Worm (Caenorhabditis elegans) whole organism, mixed stage, embryonic: Measurements from ENCODE around the gene C54E10.3.

Experiments used
- M03D4.4 ChIP-seq: sonication (generic microtip); optimal IDR thresholded peaks from 2 replicates; lab custom pipeline; 2017; ENCODE audit warnings: mild to moderate bottlenecking, missing genetic modification characterization, missing compliant biosample characterization
- blmp-1 ChIP-seq: fragments of 150-350 bp; optimal IDR thresholded peaks from 2 replicates; lab custom pipeline; 2014; ENCODE audit warnings: missing biosample characterization, missing genetic modification characterization
- ceh-39 ChIP-seq: fragments of 150-350 bp; optimal IDR thresholded peaks from 2 replicates; lab custom pipeline; 2014; ENCODE audit warnings: missing biosample characterization, missing genetic modification characterization
- ceh-43 ChIP-seq: fragments of 200-800 bp; sonication (Bioruptor generic); optimal IDR thresholded peaks from 2 replicates; lab custom pipeline; 2018; ENCODE audit warnings: mild to moderate bottlenecking, missing genetic modification characterization, moderate library complexity, missing compliant biosample characterization
- ceh-83 ChIP-seq: fragments of 200-800 bp; sonication (Bioruptor generic); optimal IDR thresholded peaks from 2 replicates; lab custom pipeline; 2018; ENCODE audit warnings: mild to moderate bottlenecking, missing genetic modification characterization, missing compliant biosample characterization
- ces-1 ChIP-seq: fragments of 150-350 bp; optimal IDR thresholded peaks from 2 replicates; lab custom pipeline; 2014; ENCODE audit warnings: missing biosample characterization, missing genetic modification reagents, missing genetic modification characterization
- cnd-1 ChIP-seq: fragments of 200-800 bp; sonication (Bioruptor generic); optimal IDR thresholded peaks from 2 replicates; lab custom pipeline; 2018; ENCODE audit warnings: mild to moderate bottlenecking, missing genetic modification characterization, missing compliant biosample characterization
- drap-1 ChIP-seq: fragments of 200-800 bp; sonication (Bioruptor generic); optimal IDR thresholded peaks from 3 replicates; lab custom pipeline; 2018; ENCODE audit warnings: mild to moderate bottlenecking, missing genetic modification characterization, missing compliant biosample characterization
- elt-1 ChIP-seq: sonication (generic microtip); optimal IDR thresholded peaks from 2 replicates; lab custom pipeline; 2017; ENCODE audit warnings: missing genetic modification characterization, mild to moderate bottlenecking, missing compliant biosample characterization, antibody characterized with exemption, moderate library complexity, borderline replicate concordance; ENCODE audit not compliant: insufficient read depth
- elt-3 ChIP-seq: fragments of 150-350 bp; optimal IDR thresholded peaks from 2 replicates; lab custom pipeline; 2014; ENCODE audit warnings: missing biosample characterization, missing genetic modification characterization
- flh-1 ChIP-seq: fragments of 200-800 bp; sonication (Bioruptor generic); optimal IDR thresholded peaks from 2 replicates; lab custom pipeline; 2018; ENCODE audit warnings: mild to moderate bottlenecking, missing genetic modification characterization, moderate library complexity, missing compliant biosample characterization
- hlh-1 ChIP-seq: fragments of 150-350 bp; optimal IDR thresholded peaks from 2 replicates; lab custom pipeline; 2014; ENCODE audit warnings: missing biosample characterization, missing genetic modification reagents, missing genetic modification characterization
- lin-32 ChIP-seq: fragments of 200-800 bp; sonication (Bioruptor generic); optimal IDR thresholded peaks from 2 replicates; lab custom pipeline; 2018; ENCODE audit warnings: mild to moderate bottlenecking, missing genetic modification characterization, missing compliant biosample characterization
- lsy-2 ChIP-seq: fragments of 150-350 bp; optimal IDR thresholded peaks from 2 replicates; lab custom pipeline; 2014; ENCODE audit warnings: missing biosample characterization, missing genetic modification characterization
- mab-5 ChIP-seq: fragments of 150-350 bp; optimal IDR thresholded peaks from 2 replicates; lab custom pipeline; 2014; ENCODE audit warnings: missing biosample characterization, missing genetic modification characterization
- mep-1 ChIP-seq: fragments of 150-350 bp; optimal IDR thresholded peaks from 2 replicates; lab custom pipeline; 2017; ENCODE audit warnings: missing biosample characterization, missing genetic modification reagents, missing genetic modification characterization, inconsistent platforms
- mls-2 ChIP-seq: sonication (generic microtip); optimal IDR thresholded peaks from 2 replicates; lab custom pipeline; 2016; ENCODE audit warnings: mild to moderate bottlenecking, missing genetic modification characterization, moderate library complexity, missing compliant biosample characterization
- nhr-2 ChIP-seq: fragments of 150-350 bp; optimal IDR thresholded peaks from 2 replicates; lab custom pipeline; 2014; ENCODE audit warnings: missing biosample characterization, missing genetic modification characterization
- nhr-237 ChIP-seq: fragments of 150-350 bp; optimal IDR thresholded peaks from 2 replicates; lab custom pipeline; 2014; ENCODE audit warnings: missing biosample characterization, missing genetic modification characterization
- nhr-28 ChIP-seq: fragments of 150-350 bp; optimal IDR thresholded peaks from 2 replicates; lab custom pipeline; 2014; ENCODE audit warnings: missing biosample characterization, missing genetic modification characterization
- pha-4 ChIP-seq: fragments of 150-350 bp; optimal IDR thresholded peaks from 2 replicates; lab custom pipeline; 2018; ENCODE audit warnings: missing biosample characterization, missing genetic modification reagents, missing genetic modification characterization
- sptf-1 ChIP-seq: sonication (generic microtip); optimal IDR thresholded peaks from 2 replicates; lab custom pipeline; 2017; ENCODE audit warnings: mild to moderate bottlenecking, missing genetic modification characterization, moderate library complexity, missing compliant biosample characterization
- tbx-8 ChIP-seq: fragments of 200-800 bp; sonication (Bioruptor generic); optimal IDR thresholded peaks from 2 replicates; lab custom pipeline; 2018; ENCODE audit warnings: mild to moderate bottlenecking, missing genetic modification characterization, moderate library complexity, missing compliant biosample characterization
- unc-120 ChIP-seq: sonication (generic microtip); optimal IDR thresholded peaks from 2 replicates; lab custom pipeline; 2017; ENCODE audit warnings: missing genetic modification characterization, missing compliant biosample characterization; ENCODE audit not compliant: poor library complexity, severe bottlenecking
- unc-62 ChIP-seq: fragments of 150-350 bp; optimal IDR thresholded peaks from 2 replicates; lab custom pipeline; 2014; ENCODE audit warnings: missing biosample characterization, missing genetic modification reagents, missing genetic modification characterization
- zip-8 ChIP-seq: fragments of 150-350 bp; optimal IDR thresholded peaks from 2 replicates; lab custom pipeline; 2014; ENCODE audit warnings: missing biosample characterization, missing genetic modification characterization
- ztf-11 ChIP-seq: fragments of 150-350 bp; optimal IDR thresholded peaks from 2 replicates; lab custom pipeline; 2014; ENCODE audit warnings: missing biosample characterization, missing genetic modification characterization

C54E10.3 gene

ce11 chrV:18786694-18787093, 24.1 kb upstream of the C54E10.3 start, which contains the start of gene Y17D7B.3:
Y17D7B.3 (minus strand) TSS chrV:18786794.
- no peak for TF ChIP-seq lin-32 (GFP tag; lab: Kevin White, UChicago)

ce11 chrV:18787417-18787918, 23.3 kb upstream of the C54E10.3 start, which contains the start of gene Y17D7B.2:
Y17D7B.2 (plus strand) TSS chrV:18787739.
- no peak for TF ChIP-seq cnd-1 (tag; lab: Kevin White, UChicago)
- TF ChIP-seq elt-3 (tag; lab: Kevin White, UChicago), result no peak
- TF ChIP-seq hlh-1 (tag; lab: Kevin White, UChicago), result no peak
- TF ChIP-seq nhr-237 (tag; lab: Kevin White, UChicago), result no peak
- TF ChIP-seq ceh-83 (GFP tag; lab: Kevin White, UChicago), result no peak
- TF ChIP-seq sptf-1 (tag; lab: Kevin White, UChicago), result no peak
- TF ChIP-seq ztf-11 (tag; lab: Kevin White, UChicago), result no peak
- TF ChIP-seq ces-1 (GFP tag; lab: Kevin White, UChicago), result no peak
- no peak for TF ChIP-seq tbx-8 (GFP tag; lab: Kevin White, UChicago)
- no peak for TF ChIP-seq unc-62 (GFP tag; lab: Kevin White, UChicago)
- no peak for TF ChIP-seq pha-4 (tag; lab: Kevin White, UChicago)
- TF ChIP-seq zip-8, result no peak
- TF ChIP-seq ceh-43, result no peak
- no peak for TF ChIP-seq elt-1 (tag; lab: Kevin White, UChicago)
- TF ChIP-seq nhr-2 (tag; lab: Kevin White, UChicago), result no peak
- no peak for TF ChIP-seq mep-1 (tag; lab: Kevin White, UChicago)
- no peak for TF ChIP-seq unc-120
- TF ChIP-seq M03D4.4, result no peak

ce11 chrV:18790658-18791057, 20.1 kb upstream of the C54E10.3 start, which contains the start of gene nhr-231:
nhr-231 (plus strand) TSS chrV:18790958.
- no peak for TF ChIP-seq cnd-1 (tag; lab: Kevin White, UChicago)

DNA sequence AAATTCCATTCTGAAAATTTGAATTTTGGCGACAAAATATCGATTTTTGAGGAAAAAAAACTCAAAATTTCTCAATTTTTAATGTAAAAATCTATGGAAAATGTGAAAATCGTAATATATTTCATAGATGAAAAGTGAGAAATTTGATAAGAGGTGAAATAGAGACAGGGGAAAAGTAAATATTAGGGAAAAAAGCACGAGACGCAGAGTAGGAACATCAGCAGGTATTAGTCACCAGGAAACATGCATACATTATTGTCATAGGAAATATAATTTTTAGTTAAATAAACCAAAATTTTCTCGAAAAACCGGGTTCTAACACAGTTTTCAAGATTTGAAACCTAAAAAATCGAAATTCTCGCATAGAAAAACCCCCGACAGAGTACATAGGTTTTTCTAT, 10.0 kb upstream of the C54E10.3 start, which contains the start of gene nhr-170:
Gene nhr-170, minus strand, starts transcription at position 16 of the 400 bp plus-strand sequence.
- no peak for TF ChIP-seq nhr-237 (tag; lab: Kevin White, UChicago)
- no peak for TF ChIP-seq blmp-1 (tag; lab: Kevin White, UChicago)
- TF ChIP-seq lsy-2 (tag; lab: Kevin White, UChicago), result no peak
- no peak for TF ChIP-seq elt-3 (tag; lab: Kevin White, UChicago)
- TF ChIP-seq cnd-1 (tag; lab: Kevin White, UChicago), result no peak
- no peak for TF ChIP-seq ceh-83 (GFP tag; lab: Kevin White, UChicago)
- TF ChIP-seq hlh-1 (tag; lab: Kevin White, UChicago), result no peak
- TF ChIP-seq mls-2 (tag; lab: Kevin White, UChicago), result no peak
- TF ChIP-seq nhr-28 (tag; lab: Kevin White, UChicago), result no peak

ce11 chrV:18802077-18802476, 8.7 kb upstream of the C54E10.3 start, which contains the start of gene C54E10.11:
C54E10.11 (minus strand) TSS chrV:18802177.
- TF ChIP-seq tbx-8 (GFP tag; lab: Kevin White, UChicago), result no peak
- TF ChIP-seq elt-3 (tag; lab: Kevin White, UChicago), result no peak
- TF ChIP-seq flh-1 (GFP tag; lab: Kevin White, UChicago), result no peak
- TF ChIP-seq pha-4 (tag; lab: Kevin White, UChicago), result no peak
- no peak for TF ChIP-seq zip-8
- no peak for TF ChIP-seq drap-1 (GFP tag; lab: Kevin White, UChicago)
- TF ChIP-seq nhr-2 (tag; lab: Kevin White, UChicago), result no peak
- TF ChIP-seq ceh-83 (GFP tag; lab: Kevin White, UChicago), result no peak

- TF ChIP-seq ceh-39 (tag; lab: Kevin White, UChicago), result no peak
- no peak for TF ChIP-seq zip-8
- TF ChIP-seq M03D4.4, result no peak
- no peak for TF ChIP-seq mab-5 (tag; lab: Kevin White, UChicago)
- no peak for TF ChIP-seq flh-1 (GFP tag; lab: Kevin White, UChicago)
- TF ChIP-seq tbx-8 (GFP tag; lab: Kevin White, UChicago), result no peak
- no peak for TF ChIP-seq ces-1 (GFP tag; lab: Kevin White, UChicago)
Observed at ce11 chrV:18803260-18803659, 7.5 kb upstream of the C54E10.3 start, which contains the start of gene C54E10.10. C54E10.10 (minus strand) TSS chrV:18803360.
